Worm (Caenorhabditis elegans) whole organism, L4 larva: ENCODE measurements around the gene clh-5.

Experiments
- F10B5.3 ChIP-seq: sonication (generic microtip); optimal IDR thresholded peaks from 2 replicates; lab custom pipeline; 2016; ENCODE audit warnings: mild to moderate bottlenecking, missing genetic modification characterization, missing compliant biosample characterization
- daf-12 ChIP-seq: fragments of 150-350 bp; optimal IDR thresholded peaks from 2 replicates; lab custom pipeline; 2014; ENCODE audit warnings: missing biosample characterization, missing genetic modification reagents, missing genetic modification characterization
- dmd-9 ChIP-seq: fragments of 200-800 bp; sonication (Bioruptor generic); IDR thresholded peaks from 2 replicates; pipeline ENCODE4 v1.3.6; 2022; ENCODE audit warnings: missing genetic modification reagents, missing genetic modification characterization, missing compliant biosample characterization
- egl-27 ChIP-seq: sonication (generic microtip); optimal IDR thresholded peaks from 3 replicates; lab custom pipeline; 2017; ENCODE audit warnings: missing biosample characterization, missing genetic modification reagents, missing genetic modification characterization
- fos-1 ChIP-seq: fragments of 150-350 bp; optimal IDR thresholded peaks from 2 replicates; lab custom pipeline; 2014; ENCODE audit warnings: missing biosample characterization, missing genetic modification characterization
- gei-8 ChIP-seq: fragments of 200-800 bp; sonication (Bioruptor generic); optimal IDR thresholded peaks from 2 replicates; lab custom pipeline; 2018; ENCODE audit warnings: mild to moderate bottlenecking, missing genetic modification characterization, missing compliant biosample characterization
- jun-1 ChIP-seq: fragments of 150-350 bp; optimal IDR thresholded peaks from 2 replicates; lab custom pipeline; 2014; ENCODE audit warnings: missing biosample characterization, missing genetic modification reagents, missing genetic modification characterization
- lin-39 ChIP-seq: fragments of 150-350 bp; optimal IDR thresholded peaks from 2 replicates; lab custom pipeline; 2014; ENCODE audit warnings: missing biosample characterization, missing genetic modification reagents, missing genetic modification characterization
- nhr-102 ChIP-seq: sonication (generic microtip); optimal IDR thresholded peaks from 2 replicates; lab custom pipeline; 2016; ENCODE audit warnings: mild to moderate bottlenecking, missing genetic modification characterization, moderate library complexity, missing compliant biosample characterization
- snpc-4 ChIP-seq: fragments of 150-350 bp; optimal IDR thresholded peaks from 2 replicates; lab custom pipeline; 2014; ENCODE audit warnings: missing biosample characterization, missing genetic modification characterization
- unc-130 ChIP-seq: sonication (generic microtip); optimal IDR thresholded peaks from 2 replicates; lab custom pipeline; 2016; ENCODE audit warnings: missing genetic modification reagents, missing genetic modification characterization, missing compliant biosample characterization
- unc-62 ChIP-seq, 3 experiments: fragments of 150-350 bp in 1 of 3; sonication (generic microtip); optimal IDR thresholded peaks in 2 of 3; peaks in 1 of 3; 1 replicate in 1 of 3; 2 replicates in 2 of 3; lab custom pipeline; 2014 to 2017; ENCODE audit warnings: missing biosample characterization in 3 of 3, missing genetic modification characterization in 3 of 3, missing genetic modification reagents in 3 of 3, missing genotype in 1 of 3
- ztf-11 ChIP-seq: fragments of 150-350 bp; optimal IDR thresholded peaks from 2 replicates; lab custom pipeline; 2014; ENCODE audit warnings: missing biosample characterization, missing genetic modification characterization
- ztf-7 ChIP-seq: fragments of 150-350 bp; optimal IDR thresholded peaks from 2 replicates; lab custom pipeline; 2014; ENCODE audit warnings: missing biosample characterization, missing genetic modification characterization

DNA sequence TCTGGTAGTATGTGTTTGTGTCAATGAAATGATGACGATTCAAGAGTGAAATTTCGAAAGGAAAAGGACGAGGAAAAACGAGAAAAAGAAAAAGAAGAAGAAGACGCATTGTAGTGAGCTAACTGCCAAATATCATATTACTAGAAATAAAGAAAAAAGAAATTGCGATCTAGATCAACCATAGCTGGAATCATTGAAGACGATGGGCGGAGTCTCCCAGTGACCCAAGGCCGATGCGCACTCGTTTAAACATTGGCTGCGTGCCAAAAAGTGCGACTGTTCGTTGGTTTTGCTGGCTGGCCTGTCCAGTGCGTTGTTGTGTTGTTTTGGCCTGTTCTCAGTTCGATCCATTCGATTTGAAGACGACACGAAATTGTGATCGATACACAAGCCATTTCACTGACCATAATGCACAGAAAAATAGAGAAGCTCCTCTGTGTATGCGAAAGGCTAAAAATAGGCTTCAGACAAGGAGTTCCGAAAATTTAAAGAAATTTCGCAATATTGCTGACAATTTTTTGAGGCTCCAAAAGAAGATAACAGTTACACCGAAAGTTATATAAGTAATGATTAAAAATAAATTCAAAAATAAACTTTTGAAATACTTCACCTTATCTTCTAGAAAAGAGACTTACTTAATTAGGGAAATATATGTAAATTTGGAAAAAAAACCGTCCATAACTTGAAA lies 36.0 kb downstream of the clh-5 start:
- no peak for TF ChIP-seq fos-1 (tag; lab: Kevin White, UChicago)
- TF ChIP-seq lin-39 (tag; lab: Kevin White, UChicago): no peak
- peak in 1 of 2 experiments; percentile 12 for TF ChIP-seq unc-62 (GFP tag; optimal IDR thresholded peaks at IDR 0.05 in 1 of 2; lab: Kevin White, UChicago)
- no peak for TF ChIP-seq unc-62 (tag; optimal IDR thresholded peaks at IDR 0.05; lab: Kevin White, UChicago)
- TF ChIP-seq F10B5.3 (tag; lab: Kevin White, UChicago): no peak
- TF ChIP-seq ztf-7: no peak
- TF ChIP-seq snpc-4 (tag; lab: Kevin White, UChicago): no peak
- no peak for TF ChIP-seq jun-1 (tag; lab: Kevin White, UChicago)
- TF ChIP-seq daf-12 (tag; lab: Kevin White, UChicago): no peak
- no peak for TF ChIP-seq ztf-11 (tag; lab: Kevin White, UChicago)
- no peak for TF ChIP-seq nhr-102
- no peak for TF ChIP-seq gei-8 (GFP tag; lab: Kevin White, UChicago)
- TF ChIP-seq egl-27 (tag; lab: Kevin White, UChicago): no peak
- no peak for TF ChIP-seq unc-130 (GFP tag; lab: Kevin White, UChicago)
- no peak for TF ChIP-seq dmd-9 (GFP tag; lab: Robert Waterston, UW)
